Fruit fly (Drosophila melanogaster) whole organism, embryonic: ENCODE data around the gene Tis11.
A peak's percentile ranks its signal among the peaks of the same experiment; 100 is the strongest.

Experiments
- Atf6 ChIP-seq: fragments of 200-800 bp; sonication (Bioruptor generic); IDR thresholded peaks from 2 replicates; pipeline ENCODE4 v1.3.6; 2022; ENCODE audit warnings: missing biosample characterization, missing genetic modification characterization
- C15 ChIP-seq: fragments of 200-800 bp; sonication (Bioruptor generic); IDR thresholded peaks from 3 replicates; pipeline ENCODE4 v1.3.6; 2022; ENCODE audit warnings: missing biosample characterization, missing genetic modification characterization
- CG10565 ChIP-seq: fragments of 200-800 bp; sonication (Bioruptor generic); optimal IDR thresholded peaks from 3 replicates; lab custom pipeline; 2016; ENCODE audit warnings: missing biosample characterization, mild to moderate bottlenecking, missing genetic modification characterization
- CG11093 ChIP-seq: fragments of 200-800 bp; sonication (Bioruptor generic); IDR thresholded peaks from 3 replicates; pipeline ENCODE4 v1.3.6; 2022; ENCODE audit warnings: missing biosample characterization, missing genetic modification characterization
- CG12391 ChIP-seq: fragments of 200-800 bp; sonication (Bioruptor generic); optimal IDR thresholded peaks from 3 replicates; lab custom pipeline; 2018; ENCODE audit warnings: missing biosample characterization, mild to moderate bottlenecking, missing genetic modification characterization, moderate library complexity
- CG12744 ChIP-seq: fragments of 200-800 bp; sonication (Bioruptor generic); optimal IDR thresholded peaks from 2 replicates; lab custom pipeline; 2016; ENCODE audit warnings: missing biosample characterization, missing genetic modification characterization
- CG13775 ChIP-seq: fragments of 200-800 bp; sonication (Bioruptor generic); optimal IDR thresholded peaks from 3 replicates; lab custom pipeline; 2017; ENCODE audit warnings: missing biosample characterization, mild to moderate bottlenecking, missing genetic modification characterization
- CG17361 ChIP-seq: fragments of 200-800 bp; sonication (Bioruptor generic); IDR thresholded peaks from 3 replicates; pipeline ENCODE4 v1.3.6; 2022; ENCODE audit warnings: missing biosample characterization, missing genetic modification characterization
- CG18599 ChIP-seq: fragments of 200-800 bp; sonication (Bioruptor generic); optimal IDR thresholded peaks from 3 replicates; lab custom pipeline; 2017; ENCODE audit warnings: missing biosample characterization, missing genetic modification characterization, mild to moderate bottlenecking, moderate library complexity, missing genetic modification reagents
- CG18619 ChIP-seq: fragments of 200-800 bp; sonication (Bioruptor generic); optimal IDR thresholded peaks from 3 replicates; lab custom pipeline; 2017; ENCODE audit warnings: missing biosample characterization, mild to moderate bottlenecking, missing genetic modification characterization
- CG31441 ChIP-seq: fragments of 200-800 bp; sonication (Bioruptor generic); IDR thresholded peaks from 2 replicates; pipeline ENCODE4 v1.3.6; 2022; ENCODE audit warnings: missing biosample characterization, missing genetic modification characterization
- CG33213 ChIP-seq: fragments of 200-800 bp; sonication (Bioruptor generic); optimal IDR thresholded peaks from 3 replicates; lab custom pipeline; 2016; ENCODE audit warnings: missing biosample characterization, missing genetic modification characterization
- CG3407 ChIP-seq: fragments of 200-800 bp; sonication (Bioruptor generic); optimal IDR thresholded peaks from 2 replicates; lab custom pipeline; 2018; ENCODE audit warnings: missing biosample characterization, mild to moderate bottlenecking, missing genetic modification characterization
- CG42726 ChIP-seq: fragments of 200-800 bp; sonication (Bioruptor generic); IDR thresholded peaks from 2 replicates; pipeline ENCODE4 v1.3.6; 2022; ENCODE audit warnings: missing biosample characterization, missing genetic modification characterization; ENCODE audit not compliant: partially characterized antibody
- CG4730 ChIP-seq: fragments of 200-800 bp; sonication (Bioruptor generic); IDR thresholded peaks from 2 replicates; pipeline ENCODE4 v1.3.6; 2022; ENCODE audit warnings: missing biosample characterization, missing genetic modification characterization
- CG4854 ChIP-seq: fragments of 200-800 bp; sonication (Bioruptor generic); optimal IDR thresholded peaks from 2 replicates; lab custom pipeline; 2016; ENCODE audit warnings: missing biosample characterization, missing genetic modification characterization, inconsistent platforms
- CG7556 ChIP-seq: fragments of 200-800 bp; sonication (Bioruptor generic); optimal IDR thresholded peaks from 2 replicates; lab custom pipeline; 2017; ENCODE audit warnings: missing biosample characterization, mild to moderate bottlenecking, missing genetic modification characterization
- CG8281 ChIP-seq: fragments of 200-800 bp; sonication (Bioruptor generic); optimal IDR thresholded peaks from 2 replicates; lab custom pipeline; 2018; ENCODE audit warnings: missing biosample characterization, mild to moderate bottlenecking, missing genetic modification characterization, moderate library complexity
- CG8388 ChIP-seq: fragments of 200-800 bp; sonication (Bioruptor generic); optimal IDR thresholded peaks from 2 replicates; lab custom pipeline; 2019; ENCODE audit warnings: missing biosample characterization, mild to moderate bottlenecking, missing genetic modification characterization, moderate library complexity
- CG9727 ChIP-seq: fragments of 200-800 bp; sonication (Bioruptor generic); optimal IDR thresholded peaks from 3 replicates; lab custom pipeline; 2017; ENCODE audit warnings: missing biosample characterization, mild to moderate bottlenecking, missing genetic modification characterization
- CG9797 ChIP-seq: fragments of 200-800 bp; sonication (Bioruptor generic); optimal IDR thresholded peaks from 3 replicates; lab custom pipeline; 2018; ENCODE audit warnings: missing biosample characterization, mild to moderate bottlenecking, missing genetic modification characterization
- Chrac-16 ChIP-seq: fragments of 200-800 bp; sonication (Bioruptor generic); optimal IDR thresholded peaks from 3 replicates; lab custom pipeline; 2016; ENCODE audit warnings: missing biosample characterization, missing genetic modification characterization
- D19A ChIP-seq: fragments of 200-800 bp; optimal IDR thresholded peaks from 3 replicates; lab custom pipeline; 2019; ENCODE audit warnings: missing biosample characterization, mild to moderate bottlenecking, missing genetic modification characterization, moderate library complexity
- H2.0 ChIP-seq: fragments of 200-800 bp; sonication (Bioruptor generic); IDR thresholded peaks from 2 replicates; pipeline ENCODE4 v1.3.6; 2022; ENCODE audit warnings: missing biosample characterization, missing genetic modification characterization
- Hmr ChIP-seq: fragments of 200-800 bp; sonication (Bioruptor generic); optimal IDR thresholded peaks from 3 replicates; lab custom pipeline; 2017; ENCODE audit warnings: mild to moderate bottlenecking, missing biosample characterization, missing genetic modification reagents, missing genetic modification characterization
- Hmx ChIP-seq: fragments of 200-800 bp; sonication (Bioruptor generic); optimal IDR thresholded peaks from 2 replicates; lab custom pipeline; 2016; ENCODE audit warnings: missing biosample characterization, missing genetic modification characterization
- Mes4 ChIP-seq: fragments of 200-800 bp; sonication (Bioruptor generic); optimal IDR thresholded peaks from 2 replicates; lab custom pipeline; 2016; ENCODE audit warnings: missing biosample characterization, missing genetic modification characterization
- Oli ChIP-seq: fragments of 200-800 bp; sonication (Bioruptor generic); optimal IDR thresholded peaks from 2 replicates; lab custom pipeline; 2018; ENCODE audit warnings: missing biosample characterization, mild to moderate bottlenecking, missing genetic modification characterization, moderate library complexity
- Ptx1 ChIP-seq: fragments of 200-800 bp; sonication (Bioruptor generic); IDR thresholded peaks from 2 replicates; pipeline ENCODE4 v1.3.6; 2022; ENCODE audit warnings: missing biosample characterization, missing genetic modification characterization
- Rx ChIP-seq: fragments of 200-800 bp; sonication (Bioruptor generic); IDR thresholded peaks from 2 replicates; pipeline ENCODE4 v1.3.6; 2022; ENCODE audit warnings: missing biosample characterization, missing genetic modification characterization
- Scr ChIP-seq: fragments of 200-800 bp; sonication (Bioruptor generic); IDR thresholded peaks from 2 replicates; pipeline ENCODE4 v1.3.6; 2022; ENCODE audit warnings: missing biosample characterization, missing genetic modification characterization; ENCODE audit not compliant: partially characterized antibody
- Six4 ChIP-seq: fragments of 200-800 bp; sonication (Bioruptor generic); optimal IDR thresholded peaks from 2 replicates; lab custom pipeline; 2016; ENCODE audit warnings: missing biosample characterization, missing genetic modification characterization
- Ssrp ChIP-seq: fragments of 200-800 bp; sonication (Bioruptor generic); optimal IDR thresholded peaks from 2 replicates; lab custom pipeline; 2018; ENCODE audit warnings: missing biosample characterization, mild to moderate bottlenecking, missing genetic modification characterization, moderate library complexity
- al ChIP-seq: fragments of 200-800 bp; sonication (Bioruptor generic); IDR thresholded peaks from 2 replicates; pipeline ENCODE4 v1.3.6; 2022; ENCODE audit warnings: missing biosample characterization, missing genetic modification characterization
- aop ChIP-seq: fragments of 200-800 bp; sonication (Bioruptor generic); IDR thresholded peaks from 2 replicates; pipeline ENCODE4 v1.3.6; 2022; ENCODE audit warnings: missing biosample characterization, missing genetic modification characterization
- bcd ChIP-seq: fragments of 200-800 bp; sonication (Bioruptor generic); optimal IDR thresholded peaks from 2 replicates; lab custom pipeline; 2017; ENCODE audit warnings: missing biosample characterization, mild to moderate bottlenecking, missing genetic modification characterization
- bowl ChIP-seq: fragments of 200-800 bp; sonication (Bioruptor generic); IDR thresholded peaks from 2 replicates; pipeline ENCODE4 v1.3.6; 2022; ENCODE audit warnings: missing biosample characterization, missing genetic modification characterization
- caup ChIP-seq: fragments of 200-800 bp; sonication (Bioruptor generic); optimal IDR thresholded peaks from 3 replicates; lab custom pipeline; 2017; ENCODE audit warnings: missing biosample characterization, mild to moderate bottlenecking, missing genetic modification characterization, moderate library complexity; ENCODE audit not compliant: severe bottlenecking
- cg ChIP-seq: fragments of 200-800 bp; sonication (Bioruptor generic); optimal IDR thresholded peaks from 3 replicates; lab custom pipeline; 2019; ENCODE audit warnings: missing biosample characterization, mild to moderate bottlenecking, missing genetic modification characterization, moderate library complexity
- dmrt99B ChIP-seq: fragments of 200-800 bp; sonication (Bioruptor generic); optimal IDR thresholded peaks from 2 replicates; lab custom pipeline; 2018; ENCODE audit warnings: missing biosample characterization, mild to moderate bottlenecking, missing genetic modification characterization, moderate library complexity
- esg ChIP-seq: fragments of 200-800 bp; sonication (Bioruptor generic); conservative IDR thresholded peaks from 2 replicates; pipeline ENCODE4 v1.3.6; 2022; ENCODE audit warnings: missing biosample characterization, missing genetic modification characterization
- gem ChIP-seq: fragments of 200-800 bp; sonication (Bioruptor generic); optimal IDR thresholded peaks from 2 replicates; lab custom pipeline; 2019; ENCODE audit warnings: missing biosample characterization, mild to moderate bottlenecking, missing genetic modification characterization, moderate library complexity
- hth ChIP-seq: fragments of >200 bp; optimal IDR thresholded peaks from 2 replicates; lab custom pipeline; 2017; ENCODE audit warnings: inconsistent platforms
- jing ChIP-seq: fragments of 200-800 bp; sonication (Bioruptor generic); optimal IDR thresholded peaks from 2 replicates; lab custom pipeline; 2018; ENCODE audit warnings: missing biosample characterization, mild to moderate bottlenecking, missing genetic modification characterization
- lbe ChIP-seq: fragments of 200-800 bp; sonication (Bioruptor generic); optimal IDR thresholded peaks from 2 replicates; lab custom pipeline; 2016; ENCODE audit warnings: missing biosample characterization, mild to moderate bottlenecking, missing genetic modification characterization
- lola ChIP-seq, 3 experiments: fragments of >200 bp in 2 of 3; fragments of 200-800 bp in 1 of 3; sonication (Bioruptor generic) in 1 of 3; optimal IDR thresholded peaks; 2 replicates each; lab custom pipeline; 2017 to 2019; ENCODE audit warnings: missing biosample characterization in 3 of 3, missing genetic modification characterization in 3 of 3, mild to moderate bottlenecking in 1 of 3, moderate library complexity in 1 of 3
- mld ChIP-seq: fragments of 200-800 bp; sonication (Bioruptor generic); IDR thresholded peaks from 3 replicates; pipeline ENCODE4 v1.3.6; 2022; ENCODE audit warnings: missing biosample characterization, missing genetic modification characterization; ENCODE audit not compliant: partially characterized antibody
- nmo ChIP-seq: fragments of 200-800 bp; sonication (Bioruptor generic); optimal IDR thresholded peaks from 2 replicates; lab custom pipeline; 2018; ENCODE audit warnings: missing biosample characterization, mild to moderate bottlenecking, missing genetic modification characterization, moderate library complexity
- sna ChIP-seq: fragments of 200-800 bp; sonication (Bioruptor generic); IDR thresholded peaks from 2 replicates; pipeline ENCODE4 v1.3.6; 2022; ENCODE audit warnings: missing biosample characterization, missing genetic modification characterization; ENCODE audit not compliant: partially characterized antibody

The Tis11 gene

dm6 chrX:12699095-12699750 lies 40.0 kb downstream of the Tis11 start (continued):
- TF ChIP-seq CG11093 (GFP tag; lab: Robert Waterston, UW) (no peak), CG31441 (GFP tag; lab: Robert Waterston, UW) (peak; percentile 46), Mes4 (no peak), Chrac-16 (GFP tag; lab: Kevin White, UChicago) (no peak), CG9797 (no peak), Oli (tag; lab: Kevin White, UChicago) (peak; percentile 28), Scr (GFP tag; lab: Robert Waterston, UW) (no peak), CG8281 (no peak), mld (GFP tag; lab: Robert Waterston, UW) (no peak), bcd (GFP tag; lab: Kevin White, UChicago) (peak; percentile 24), CG12391 (tag; lab: Kevin White, UChicago) (peak; percentile 40), Ssrp (tag; lab: Kevin White, UChicago) (no peak), D19A (tag; lab: Kevin White, UChicago) (no peak), CG10565 (GFP tag; lab: Kevin White, UChicago) (no peak), jing (no peak), CG4730 (GFP tag; lab: Robert Waterston, UW) (no peak), gem (tag; lab: Kevin White, UChicago) (peak; percentile 65), dmrt99B (tag; lab: Kevin White, UChicago) (peak; percentile 48), CG13775 (GFP tag; lab: Kevin White, UChicago) (peak; percentile 16), CG9727 (GFP tag; lab: Kevin White, UChicago) (peak; percentile 51), CG33213 (GFP tag; lab: Kevin White, UChicago) (no peak), CG8388 (GFP tag; lab: Kevin White, UChicago) (no peak), CG3407 (no peak), sna (GFP tag; lab: Robert Waterston, UW) (no peak), CG18599 (GFP tag; lab: Kevin White, UChicago) (peak; percentile 69), Ptx1 (GFP tag; lab: Robert Waterston, UW) (no peak), Hmx (GFP tag; lab: Kevin White, UChicago) (no peak), CG42726 (no peak), hth (lab: Kevin White, UChicago) (no peak), C15 (GFP tag; lab: Robert Waterston, UW) (0 out of 3 replicates have a peak, but pooled peaks have one; percentile 23), CG18619 (GFP tag; lab: Kevin White, UChicago) (no peak), esg (GFP tag; lab: Robert Waterston, UW) (peak; percentile 59; the same call in 1 of the 2 replicates), caup (GFP tag; lab: Kevin White, UChicago) (peak; percentile 5), CG4854 (GFP tag; lab: Kevin White, UChicago) (no peak), lola (GFP tag; optimal IDR thresholded peaks at IDR 0.05; lab: Kevin White, UChicago) (peak in 1 of 3 experiments; percentile 29), aop (GFP tag; lab: Robert Waterston, UW) (no peak), lbe (GFP tag; lab: Kevin White, UChicago) (no peak), bowl (GFP tag; lab: Robert Waterston, UW) (no peak), Atf6 (GFP tag; lab: Robert Waterston, UW) (peak; percentile 35; the same call in 1 of the 2 replicates), cg (GFP tag; lab: Kevin White, UChicago) (peak; percentile 51), Hmr (GFP tag; lab: Kevin White, UChicago) (peak; percentile 51), al (no peak), CG7556 (GFP tag; lab: Kevin White, UChicago) (peak; percentile 38), Six4 (GFP tag; lab: Kevin White, UChicago) (peak; percentile 18), H2.0 (peak; percentile 32; the same call in 1 of the 2 replicates), CG17361 (GFP tag; lab: Robert Waterston, UW) (0 out of 3 replicates have a peak, but pooled peaks have one; percentile 34), nmo (GFP tag; lab: Kevin White, UChicago) (peak; percentile 43), Rx (GFP tag; lab: Robert Waterston, UW) (0 out of 2 replicates have a peak, but pooled peaks have one; percentile 18), CG12744 (no peak)
